Worm (Caenorhabditis elegans) whole organism, L4 larva: Measurements from ENCODE around the gene ZK666.11.

Experiments
- mep-1 ChIP-seq: fragments of 150-350 bp; sonication (generic microtip); optimal IDR thresholded peaks from 3 replicates; lab custom pipeline; 2014; ENCODE audit warnings: missing biosample characterization, missing genetic modification characterization
- nhr-77 ChIP-seq: fragments of 150-350 bp; optimal IDR thresholded peaks from 2 replicates; lab custom pipeline; 2014; ENCODE audit warnings: missing biosample characterization, missing genetic modification characterization
- sdz-12 ChIP-seq: fragments of 200-800 bp; sonication (Bioruptor generic); optimal IDR thresholded peaks from 2 replicates; lab custom pipeline; 2018; ENCODE audit warnings: mild to moderate bottlenecking, missing genetic modification characterization, missing compliant biosample characterization

ce11 chrII:10486738-10487137 lies 4.4 kb downstream of the ZK666.11 start, which contains the start of gene ZK666.15:
- TF ChIP-seq sdz-12 (GFP tag; lab: Kevin White, UChicago), result no peak
- TF ChIP-seq mep-1 (tag; lab: Kevin White, UChicago), result no peak
- TF ChIP-seq nhr-77 (tag; lab: Kevin White, UChicago), result no peak
